Worm (Caenorhabditis elegans): ENCODE results near the gene srg-39.

srg-39 gene

ce11 chrV:11113041-11113574 is 39.1 kb downstream of the srg-39 start, which contains the start of gene erfa-3:
Gene erfa-3 (minus strand): TSS chrV:11113091.
- TF ChIP-seq hif-1 (tag; optimal IDR thresholded peaks at IDR 0.05) (peak in 1 of 2 experiments; percentile 56), rbr-2 (tag; optimal IDR thresholded peaks at IDR 0.05) (peak; percentile 47), D1046.2 (GFP tag; IDR thresholded peaks at IDR 0.05) (no peak), duxl-1 (tag; optimal IDR thresholded peaks at IDR 0.05; ENCODE audit: poor library complexity) (peak; percentile 79), nhr-6 (tag; optimal IDR thresholded peaks at IDR 0.05) (peak; percentile 31), Y105C5A.15 (GFP tag; IDR thresholded peaks at IDR 0.05) (0 out of 2 replicates have a peak, but pooled peaks have one; percentile 51), mes-2 (tag; optimal IDR thresholded peaks at IDR 0.05; ENCODE audit: poor library complexity, severe bottlenecking) (peak; percentile 95), Y75B8A.6 (GFP tag; IDR thresholded peaks at IDR 0.05) (no peak), dve-1 (tag; optimal IDR thresholded peaks at IDR 0.05; ENCODE audit: insufficient read depth) (peak; percentile 77), jun-1 (tag; optimal IDR thresholded peaks at IDR 0.05) (no peak), ceh-44 (GFP tag; IDR thresholded peaks at IDR 0.05) (no peak; the same call in 1 of the 2 replicates), zfp-3 (GFP tag; conservative IDR thresholded peaks at IDR 0.05) (no peak), dpl-1 (GFP tag; optimal IDR thresholded peaks at IDR 0.05) (peak; percentile 71), dmd-8 (GFP tag; IDR thresholded peaks at IDR 0.05) (no peak), F44E2.7 (GFP tag; IDR thresholded peaks at IDR 0.05) (no peak), pha-4 (GFP tag; IDR thresholded peaks at IDR 0.05) (peak; percentile 36; the same call in 1 of the 2 replicates), pha-4 (tag; optimal IDR thresholded peaks at IDR 0.05) (no peak), gei-8 (GFP tag; optimal IDR thresholded peaks at IDR 0.05) (no peak), nhr-77 (tag; optimal IDR thresholded peaks at IDR 0.05) (no peak), nhr-48 (tag; optimal IDR thresholded peaks at IDR 0.05) (peak; percentile 29), ZK337.2 (GFP tag; IDR thresholded peaks at IDR 0.05) (no peak), arid-1 (GFP tag; conservative IDR thresholded peaks at IDR 0.05) (0 out of 2 replicates have a peak, but pooled peaks have one; percentile 13), nhr-10 (tag; optimal IDR thresholded peaks at IDR 0.05) (no peak), spr-1 (tag; optimal IDR thresholded peaks at IDR 0.05) (peak; percentile 43), zip-2 (tag; optimal IDR thresholded peaks at IDR 0.05) (peak; percentile 26), F26F4.8 (GFP tag; conservative IDR thresholded peaks at IDR 0.05) (no peak), lin-38 (GFP tag; IDR thresholded peaks at IDR 0.05) (peak; percentile 69), nhr-25 (tag; optimal IDR thresholded peaks at IDR 0.05; ENCODE audit: borderline replicate concordance, insufficient read depth) (peak; percentile 2), pqm-1 (tag; optimal IDR thresholded peaks at IDR 0.05) (no peak), mep-1 (tag; optimal IDR thresholded peaks at IDR 0.05) (peak; percentile 72), hlh-11 (tag; optimal IDR thresholded peaks at IDR 0.05) (peak; percentile 53), unc-62 (GFP tag; optimal IDR thresholded peaks at IDR 0.05 in 1 of 2) (peak in 1 of 2 experiments; percentile 34), unc-62 (tag; optimal IDR thresholded peaks at IDR 0.05) (no peak), unc-39 (tag; optimal IDR thresholded peaks at IDR 0.05) (no peak), lim-7 (GFP tag; IDR thresholded peaks at IDR 0.05) (0 out of 2 replicates have a peak, but pooled peaks have one; percentile 50), tag-97 (GFP tag; IDR thresholded peaks at IDR 0.05) (no peak), daf-16 (GFP tag; optimal IDR thresholded peaks at IDR 0.05) (peak in 1 of 2 experiments; percentile 24), daf-16 (tag; optimal IDR thresholded peaks at IDR 0.05) (peak; percentile 64), daf-19 (GFP tag; conservative IDR thresholded peaks at IDR 0.05) (0 out of 2 replicates have a peak, but pooled peaks have one; percentile 11), Y5F2A.4 (GFP tag; optimal IDR thresholded peaks at IDR 0.05) (no peak), unc-130 (GFP tag; optimal IDR thresholded peaks at IDR 0.05) (peak; percentile 75), set-16 (GFP tag; IDR thresholded peaks at IDR 0.05) (no peak), ceh-82 (tag; optimal IDR thresholded peaks at IDR 0.05) (no peak), lsy-2 (tag; optimal IDR thresholded peaks at IDR 0.05) (peak in 1 of 2 experiments; percentile 73), php-3 (GFP tag; IDR thresholded peaks at IDR 0.05) (peak; percentile 43; the same call in 1 of the 2 replicates), ztf-11 (tag; optimal IDR thresholded peaks at IDR 0.05) (no peak), madf-9 (GFP tag; conservative IDR thresholded peaks at IDR 0.05) (no peak), mdt-29 (GFP tag; IDR thresholded peaks at IDR 0.05) (no peak), hmg-1.1 (GFP tag; IDR thresholded peaks at IDR 0.05) (peak; percentile 70), T26A8.4 (GFP tag; IDR thresholded peaks at IDR 0.05) (peak; percentile 61; the same call in 1 of the 2 replicates)
